Worm (Caenorhabditis elegans) whole organism, L3 larva: Measurements from ENCODE around the gene lurp-3.

Experiments
- ama-1 ChIP-seq: fragments of 150-350 bp; optimal IDR thresholded peaks from 2 replicates; lab custom pipeline; 2018
- lin-15B ChIP-seq: fragments of 150-350 bp; optimal IDR thresholded peaks from 2 replicates; lab custom pipeline; 2014; ENCODE audit warnings: missing biosample characterization, missing genetic modification characterization
- nfya-1 ChIP-seq: sonication (generic microtip); optimal IDR thresholded peaks from 2 replicates; lab custom pipeline; 2017; ENCODE audit warnings: missing genetic modification characterization, mild to moderate bottlenecking, missing compliant biosample characterization, antibody characterized with exemption, moderate library complexity; ENCODE audit not compliant: insufficient read depth
- ztf-4 ChIP-seq: fragments of 150-350 bp; optimal IDR thresholded peaks from 2 replicates; lab custom pipeline; 2014; ENCODE audit warnings: missing biosample characterization, missing genetic modification characterization

ce11 chrV:13464123-13464522 lies 8.6 kb downstream of the lurp-3 start:
- no peak for TF ChIP-seq ama-1 (lab: Kevin White, UChicago)
- TF ChIP-seq lin-15B: no peak
- no peak for TF ChIP-seq ztf-4
- no peak for TF ChIP-seq nfya-1 (tag; lab: Kevin White, UChicago)
